Fruit fly (Drosophila melanogaster) whole organism, embryonic: ENCODE data around the gene thoc7.

ENCODE experiments used
- CG15269 ChIP-seq: fragments of 200-800 bp; sonication (Bioruptor generic); optimal IDR thresholded peaks from 2 replicates; lab custom pipeline; 2018; ENCODE audit warnings: missing biosample characterization, mild to moderate bottlenecking, missing genetic modification characterization, moderate library complexity
- pb ChIP-seq: fragments of 200-800 bp; sonication (Bioruptor generic); optimal IDR thresholded peaks from 3 replicates; lab custom pipeline; 2016; ENCODE audit warnings: missing biosample characterization, missing genetic modification characterization
- salm ChIP-seq: fragments of 200-800 bp; sonication (Bioruptor generic); optimal IDR thresholded peaks from 2 replicates; lab custom pipeline; 2018; ENCODE audit warnings: missing biosample characterization, mild to moderate bottlenecking, missing genetic modification characterization

DNA sequence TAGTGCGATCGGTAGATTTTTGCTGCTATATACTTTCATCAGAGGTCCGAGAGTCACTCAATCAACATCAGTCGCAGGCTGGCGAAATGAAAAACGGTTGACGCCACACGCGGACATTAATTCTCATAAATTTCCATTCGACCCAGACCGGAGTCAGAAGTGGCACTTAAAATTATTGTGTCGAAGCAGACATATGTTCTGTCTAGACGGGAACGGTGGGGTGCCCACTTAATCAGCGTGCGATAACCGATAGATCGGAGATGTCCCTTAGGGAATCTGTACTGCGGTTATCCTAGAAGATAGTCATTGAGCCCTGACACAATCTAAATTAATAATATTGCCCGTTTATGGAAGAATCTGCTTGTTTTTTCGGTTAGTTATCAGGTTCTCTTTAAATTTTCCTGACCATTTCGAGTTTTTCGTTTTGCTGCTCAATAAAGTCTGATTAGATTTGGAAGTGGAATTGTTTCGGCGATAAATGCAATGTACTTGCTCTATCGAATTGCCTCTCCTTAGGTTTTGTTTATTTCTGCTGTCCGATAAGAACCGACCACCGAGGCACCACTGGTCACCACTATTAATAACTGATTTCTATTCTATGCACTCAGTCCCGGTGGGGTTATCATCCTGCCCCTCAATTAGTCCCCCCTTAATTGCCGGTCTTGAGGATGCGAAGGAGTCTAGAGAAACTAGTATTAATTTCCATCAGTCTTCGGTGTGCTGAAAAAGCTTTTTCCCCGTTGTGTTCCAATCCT is 50.5 kb downstream of the thoc7 start:
- TF ChIP-seq pb (GFP tag; lab: Kevin White, UChicago) = no peak
- no peak for TF ChIP-seq salm (tag; lab: Kevin White, UChicago)
- TF ChIP-seq CG15269 (tag; lab: Kevin White, UChicago) = no peak
